Worm (Caenorhabditis elegans) whole organism, young adult: Measurements from ENCODE around the gene C04A2.15.

Experiments
- B0019.2 ChIP-seq: fragments of 200-800 bp; sonication (Bioruptor generic); conservative IDR thresholded peaks from 2 replicates; pipeline ENCODE4 v1.3.6; 2022; ENCODE audit warnings: missing genetic modification reagents, missing genetic modification characterization, missing compliant biosample characterization
- C06A6.2 ChIP-seq: fragments of 200-800 bp; sonication (Bioruptor generic); conservative IDR thresholded peaks from 2 replicates; pipeline ENCODE4 v1.3.6; 2022; ENCODE audit warnings: missing genetic modification characterization, missing compliant biosample characterization
- F10E7.11 ChIP-seq: sonication (generic microtip); optimal IDR thresholded peaks from 2 replicates; lab custom pipeline; 2017; ENCODE audit warnings: mild to moderate bottlenecking, missing genetic modification characterization, moderate library complexity, missing compliant biosample characterization
- F23B12.7 ChIP-seq: sonication (generic microtip); optimal IDR thresholded peaks from 2 replicates; lab custom pipeline; 2017; ENCODE audit warnings: missing genetic modification characterization, mild to moderate bottlenecking, missing compliant biosample characterization, antibody characterized with exemption, moderate library complexity; ENCODE audit not compliant: insufficient read depth
- F37B4.10 ChIP-seq: fragments of 200-800 bp; sonication (Bioruptor generic); IDR thresholded peaks from 2 replicates; pipeline ENCODE4 v1.3.6; 2022; ENCODE audit warnings: missing genetic modification characterization, missing compliant biosample characterization
- F39B2.1 ChIP-seq: fragments of 200-800 bp; sonication (Bioruptor generic); IDR thresholded peaks from 2 replicates; pipeline ENCODE4 v1.3.6; 2022; ENCODE audit warnings: missing genetic modification reagents, missing genetic modification characterization, missing compliant biosample characterization
- F52B5.7 ChIP-seq: sonication (generic microtip); optimal IDR thresholded peaks from 2 replicates; lab custom pipeline; 2016; ENCODE audit warnings: mild to moderate bottlenecking, missing genetic modification characterization, missing compliant biosample characterization
- K12H6.12 ChIP-seq: fragments of 200-800 bp; sonication (Bioruptor generic); optimal IDR thresholded peaks from 2 replicates; lab custom pipeline; 2018; ENCODE audit warnings: mild to moderate bottlenecking, missing genetic modification characterization, missing compliant biosample characterization
- Y56A3A.18 ChIP-seq: fragments of 200-800 bp; sonication (Bioruptor generic); IDR thresholded peaks from 2 replicates; pipeline ENCODE4 v1.3.6; 2022; ENCODE audit warnings: missing genetic modification reagents, missing genetic modification characterization, missing compliant biosample characterization
- ama-1 ChIP-seq, 3 experiments: fragments of 150-350 bp in 1 of 3; sonication (generic microtip) in 2 of 3; optimal IDR thresholded peaks; 2 replicates each; lab custom pipeline; 2014 to 2018; ENCODE audit warnings: missing biosample characterization in 2 of 3, missing genetic modification characterization in 2 of 3, missing genetic modification reagents in 2 of 3
- aptf-2 ChIP-seq: fragments of 200-800 bp; sonication (Bioruptor generic); conservative IDR thresholded peaks from 2 replicates; pipeline ENCODE4 v1.3.6; 2022; ENCODE audit warnings: missing genetic modification reagents, missing genetic modification characterization, missing compliant biosample characterization
- aptf-3 ChIP-seq: fragments of 200-800 bp; sonication (Bioruptor generic); IDR thresholded peaks from 2 replicates; pipeline ENCODE4 v1.3.6; 2022; ENCODE audit warnings: missing genetic modification characterization, missing compliant biosample characterization
- atf-7 ChIP-seq: sonication (generic microtip); optimal IDR thresholded peaks from 2 replicates; lab custom pipeline; 2017; ENCODE audit warnings: mild to moderate bottlenecking, missing genetic modification characterization, missing compliant biosample characterization
- athp-1 ChIP-seq: sonication (generic microtip); optimal IDR thresholded peaks from 2 replicates; lab custom pipeline; 2017; ENCODE audit warnings: mild to moderate bottlenecking, missing genetic modification characterization, missing compliant biosample characterization
- attf-3 ChIP-seq: fragments of 200-800 bp; sonication (Bioruptor generic); conservative IDR thresholded peaks from 2 replicates; pipeline ENCODE4 v1.3.6; 2022; ENCODE audit warnings: missing genetic modification reagents, missing genetic modification characterization, missing compliant biosample characterization
- bed-2 ChIP-seq: fragments of 200-800 bp; sonication (Bioruptor generic); IDR thresholded peaks from 2 replicates; pipeline ENCODE4 v1.3.6; 2022; ENCODE audit warnings: missing genetic modification reagents, missing genetic modification characterization, missing compliant biosample characterization
- cebp-1 ChIP-seq, 2 experiments: fragments of 200-800 bp in 1 of 2; sonication (Bioruptor generic) in 1 of 2; sonication (generic microtip) in 1 of 2; IDR thresholded peaks in 1 of 2; optimal IDR thresholded peaks in 1 of 2; 2 replicates each; pipeline versions ENCODE4 v1.3.6 to Lab custom; 2017 to 2022; ENCODE audit warnings: missing compliant biosample characterization in 2 of 2, missing genetic modification characterization in 2 of 2, mild to moderate bottlenecking in 1 of 2, missing genetic modification reagents in 1 of 2, moderate library complexity in 1 of 2
- cebp-2 ChIP-seq: fragments of 200-800 bp; sonication (Bioruptor generic); IDR thresholded peaks from 2 replicates; pipeline ENCODE4 v1.3.6; 2022; ENCODE audit warnings: missing genetic modification characterization, missing compliant biosample characterization
- ceh-40 ChIP-seq: fragments of 200-800 bp; sonication (Bioruptor generic); IDR thresholded peaks from 2 replicates; pipeline ENCODE4 v1.3.6; 2022; ENCODE audit warnings: missing genetic modification characterization, missing compliant biosample characterization
- ceh-79 ChIP-seq: sonication (generic microtip); optimal IDR thresholded peaks from 2 replicates; lab custom pipeline; 2017; ENCODE audit warnings: mild to moderate bottlenecking, missing genetic modification characterization, missing compliant biosample characterization
- egl-44 ChIP-seq: fragments of 200-800 bp; sonication (Bioruptor generic); IDR thresholded peaks from 2 replicates; pipeline ENCODE4 v1.3.6; 2022; ENCODE audit warnings: missing genetic modification reagents, missing genetic modification characterization, missing compliant biosample characterization
- ets-4 ChIP-seq: fragments of 200-800 bp; sonication (Bioruptor generic); optimal IDR thresholded peaks from 2 replicates; lab custom pipeline; 2018; ENCODE audit warnings: mild to moderate bottlenecking, missing genetic modification characterization, missing compliant biosample characterization
- fkh-3 ChIP-seq: sonication (generic microtip); optimal IDR thresholded peaks from 2 replicates; lab custom pipeline; 2016; ENCODE audit warnings: mild to moderate bottlenecking, missing genetic modification characterization, missing compliant biosample characterization
- hmg-20 ChIP-seq: fragments of 200-800 bp; sonication (Bioruptor generic); IDR thresholded peaks from 2 replicates; pipeline ENCODE4 v1.3.6; 2022; ENCODE audit warnings: missing genetic modification reagents, missing genetic modification characterization, missing compliant biosample characterization
- let-526 ChIP-seq: fragments of 200-800 bp; sonication (Bioruptor generic); IDR thresholded peaks from 2 replicates; pipeline ENCODE4 v1.3.6; 2022; ENCODE audit warnings: missing genetic modification reagents, missing genetic modification characterization, missing compliant biosample characterization
- let-607 ChIP-seq, 2 experiments: fragments of 200-800 bp in 1 of 2; sonication (Bioruptor generic) in 1 of 2; sonication (generic microtip) in 1 of 2; optimal IDR thresholded peaks; 2 replicates each; lab custom pipeline; 2016 to 2018; ENCODE audit warnings: mild to moderate bottlenecking in 2 of 2, missing compliant biosample characterization in 2 of 2, missing genetic modification characterization in 2 of 2, moderate library complexity in 2 of 2, missing genotype in 1 of 2
- lsl-1 ChIP-seq: fragments of 200-800 bp; sonication (Bioruptor generic); optimal IDR thresholded peaks from 2 replicates; lab custom pipeline; 2018; ENCODE audit warnings: mild to moderate bottlenecking, missing genetic modification characterization, moderate library complexity, missing compliant biosample characterization
- mcd-1 ChIP-seq: fragments of 200-800 bp; sonication (Bioruptor generic); IDR thresholded peaks from 2 replicates; pipeline ENCODE4 v1.3.6; 2022; ENCODE audit warnings: missing genetic modification reagents, missing genetic modification characterization, missing compliant biosample characterization
- mxl-1 ChIP-seq: sonication (generic microtip); optimal IDR thresholded peaks from 2 replicates; lab custom pipeline; 2016; ENCODE audit warnings: missing genetic modification characterization, missing compliant biosample characterization
- nfyb-1 ChIP-seq: fragments of 200-800 bp; sonication (Bioruptor generic); IDR thresholded peaks from 2 replicates; pipeline ENCODE4 v1.3.6; 2022; ENCODE audit warnings: missing genetic modification reagents, missing genetic modification characterization, missing compliant biosample characterization
- nhr-27 ChIP-seq: fragments of 200-800 bp; sonication (Bioruptor generic); optimal IDR thresholded peaks from 2 replicates; lab custom pipeline; 2018; ENCODE audit warnings: mild to moderate bottlenecking, missing genetic modification characterization, moderate library complexity, missing compliant biosample characterization
- nhr-90 ChIP-seq: sonication (generic microtip); optimal IDR thresholded peaks from 2 replicates; lab custom pipeline; 2016; ENCODE audit warnings: missing genotype, mild to moderate bottlenecking, missing genetic modification characterization, missing compliant biosample characterization
- rcor-1 ChIP-seq: fragments of 200-800 bp; sonication (Bioruptor generic); IDR thresholded peaks from 2 replicates; pipeline ENCODE4 v1.3.6; 2022; ENCODE audit warnings: missing genetic modification reagents, missing genetic modification characterization, missing compliant biosample characterization
- rpc-1 ChIP-seq, 2 experiments: fragments of 150-350 bp in 1 of 2; sonication (generic microtip) in 1 of 2; optimal IDR thresholded peaks; 2 replicates each; lab custom pipeline; 2014 to 2018; ENCODE audit warnings: missing biosample characterization in 1 of 2, missing genetic modification characterization in 1 of 2, missing genetic modification reagents in 1 of 2, missing genotype in 1 of 2
- snpc-3.4 ChIP-seq: sonication (generic microtip); optimal IDR thresholded peaks from 2 replicates; lab custom pipeline; 2017; ENCODE audit warnings: missing genetic modification characterization, mild to moderate bottlenecking, missing compliant biosample characterization, antibody characterized with exemption, moderate library complexity, missing genotype, missing genetic modification reagents
- somi-1 ChIP-seq: fragments of 200-800 bp; sonication (Bioruptor generic); optimal IDR thresholded peaks from 2 replicates; lab custom pipeline; 2018; ENCODE audit warnings: mild to moderate bottlenecking, missing genetic modification characterization, missing compliant biosample characterization
- tbp1 ChIP-seq: fragments of 200-800 bp; sonication (Bioruptor generic); optimal IDR thresholded peaks from 2 replicates; lab custom pipeline; 2018; ENCODE audit warnings: mild to moderate bottlenecking, missing genetic modification characterization, missing compliant biosample characterization
- tbx-9 ChIP-seq: sonication (generic microtip); optimal IDR thresholded peaks from 2 replicates; lab custom pipeline; 2016; ENCODE audit warnings: borderline replicate concordance, missing genetic modification characterization, inconsistent platforms, missing compliant biosample characterization
- tlf-1 ChIP-seq: fragments of 200-800 bp; sonication (Bioruptor generic); optimal IDR thresholded peaks from 2 replicates; lab custom pipeline; 2018; ENCODE audit warnings: mild to moderate bottlenecking, missing genetic modification characterization, missing compliant biosample characterization
- xnd-1 ChIP-seq: sonication (generic microtip); optimal IDR thresholded peaks from 2 replicates; lab custom pipeline; 2016; ENCODE audit warnings: missing genotype, missing genetic modification reagents, missing genetic modification characterization, missing compliant biosample characterization
- zim-3 ChIP-seq: sonication (generic microtip); optimal IDR thresholded peaks from 2 replicates; lab custom pipeline; 2017; ENCODE audit warnings: mild to moderate bottlenecking, missing genetic modification characterization, moderate library complexity, missing compliant biosample characterization
- ztf-18 ChIP-seq: sonication (generic microtip); optimal IDR thresholded peaks from 2 replicates; lab custom pipeline; 2016; ENCODE audit warnings: missing genotype, mild to moderate bottlenecking, missing genetic modification characterization, missing compliant biosample characterization

The C04A2.15 gene

ce11 chrII:6889580-6889922 lies 37.5 kb downstream of the C04A2.15 start:
- 0 out of 2 replicates have a peak, but pooled peaks have one; percentile 70 for TF ChIP-seq F37B4.10 (GFP tag; lab: Robert Waterston, UW)
- TF ChIP-seq F39B2.1 (GFP tag; lab: Robert Waterston, UW) = no peak
- TF ChIP-seq snpc-3.4 (tag; lab: Kevin White, UChicago) = no peak
- peak; percentile 94 for TF ChIP-seq ama-1 (optimal IDR thresholded peaks at IDR 0.05; lab: Kevin White, UChicago)
- TF ChIP-seq ama-1 (GFP tag; optimal IDR thresholded peaks at IDR 0.05; lab: Kevin White, UChicago) = no peak
- no peak for TF ChIP-seq ztf-18 (tag; lab: Kevin White, UChicago)
- no peak for TF ChIP-seq cebp-2
- no peak for TF ChIP-seq cebp-1 (GFP tag; IDR thresholded peaks at IDR 0.05; lab: Robert Waterston, UW)
- TF ChIP-seq cebp-1 (tag; optimal IDR thresholded peaks at IDR 0.05; lab: Kevin White, UChicago) = no peak
- no peak for TF ChIP-seq F23B12.7 (tag; lab: Kevin White, UChicago)
- peak; percentile 43 for TF ChIP-seq somi-1 (GFP tag; lab: Kevin White, UChicago)
- TF ChIP-seq F52B5.7 (tag; lab: Kevin White, UChicago) = no peak
- no peak for TF ChIP-seq tlf-1 (GFP tag; lab: Kevin White, UChicago)
- TF ChIP-seq fkh-3 (tag; lab: Kevin White, UChicago) = peak; percentile 33
- TF ChIP-seq bed-2 (GFP tag; lab: Robert Waterston, UW) = no peak
- no peak for TF ChIP-seq aptf-3 (GFP tag; lab: Robert Waterston, UW)
- peak; percentile 46; the same call in 1 of the 2 replicates for TF ChIP-seq nfyb-1 (GFP tag; lab: Robert Waterston, UW)
- no peak for TF ChIP-seq athp-1
- 0 out of 2 replicates have a peak, but pooled peaks have one; percentile 12 for TF ChIP-seq C06A6.2 (GFP tag; lab: Robert Waterston, UW)
- no peak for TF ChIP-seq nhr-27 (tag; lab: Kevin White, UChicago)

ce11 chrII:6890095-6890494 lies 38.1 kb downstream of the C04A2.15 start, which contains the start of gene acer-1:
TSS of gene acer-1 (minus strand) at chrII:6890400.
- peak; percentile 53 for TF ChIP-seq zim-3
- TF ChIP-seq F52B5.7 (tag; lab: Kevin White, UChicago) = peak; percentile 26
- no peak for TF ChIP-seq mxl-1 (tag; lab: Kevin White, UChicago)
- no peak for TF ChIP-seq atf-7 (tag; lab: Kevin White, UChicago)
- 0 out of 2 replicates have a peak, but pooled peaks have one; percentile 16 for TF ChIP-seq mcd-1
- no peak for TF ChIP-seq xnd-1 (tag; lab: Kevin White, UChicago)
- no peak for TF ChIP-seq let-526 (GFP tag; lab: Robert Waterston, UW)
- no peak for TF ChIP-seq bed-2 (GFP tag; lab: Robert Waterston, UW)
- no peak for TF ChIP-seq tbx-9 (tag; lab: Kevin White, UChicago)
- TF ChIP-seq cebp-1 (GFP tag; IDR thresholded peaks at IDR 0.05; lab: Robert Waterston, UW) = no peak
- peak; percentile 1 for TF ChIP-seq cebp-1 (tag; optimal IDR thresholded peaks at IDR 0.05; lab: Kevin White, UChicago)
- TF ChIP-seq nfyb-1 (GFP tag; lab: Robert Waterston, UW) = peak; percentile 8; the same call in 1 of the 2 replicates
- TF ChIP-seq ama-1 (optimal IDR thresholded peaks at IDR 0.05; lab: Kevin White, UChicago) = peak; percentile 88
- no peak for TF ChIP-seq ama-1 (GFP tag; optimal IDR thresholded peaks at IDR 0.05; lab: Kevin White, UChicago)
- TF ChIP-seq F10E7.11 = peak; percentile 9
- 0 out of 2 replicates have a peak, but pooled peaks have one; percentile 6 for TF ChIP-seq cebp-2

ce11 chrII:6891176-6891575 lies 39.1 kb downstream of the C04A2.15 start:
- TF ChIP-seq egl-44 (GFP tag; lab: Robert Waterston, UW) (peak; percentile 80), ets-4 (GFP tag; lab: Kevin White, UChicago) (no peak), tbp1 (GFP tag; lab: Kevin White, UChicago) (peak; percentile 22), lsl-1 (GFP tag; lab: Kevin White, UChicago) (no peak), rcor-1 (GFP tag; lab: Robert Waterston, UW) (0 out of 2 replicates have a peak, but pooled peaks have one; percentile 6), K12H6.12 (tag; lab: Kevin White, UChicago) (peak; percentile 84), ceh-40 (GFP tag; lab: Robert Waterston, UW) (no peak), C06A6.2 (GFP tag; lab: Robert Waterston, UW) (peak; percentile 48), F52B5.7 (tag; lab: Kevin White, UChicago) (no peak), xnd-1 (tag; lab: Kevin White, UChicago) (no peak), rpc-1 (optimal IDR thresholded peaks at IDR 0.05; lab: Kevin White, UChicago) (no peak), rpc-1 (tag; optimal IDR thresholded peaks at IDR 0.05; lab: Kevin White, UChicago) (no peak), ceh-79 (no peak), hmg-20 (0 out of 2 replicates have a peak, but pooled peaks have one; percentile 15), aptf-2 (GFP tag; lab: Robert Waterston, UW) (no peak), Y56A3A.18 (GFP tag; lab: Robert Waterston, UW) (peak; percentile 67; the same call in 1 of the 2 replicates), fkh-3 (tag; lab: Kevin White, UChicago) (no peak), snpc-3.4 (tag; lab: Kevin White, UChicago) (no peak), let-607 (tag; optimal IDR thresholded peaks at IDR 0.05; lab: Kevin White, UChicago) (no peak), attf-3 (GFP tag; lab: Robert Waterston, UW) (no peak), B0019.2 (GFP tag; lab: Robert Waterston, UW) (no peak), nhr-90 (tag; lab: Kevin White, UChicago) (peak; percentile 63)
